Worm (Caenorhabditis elegans) whole organism, mixed stage, embryonic: ENCODE data around the gene snf-10.

Source experiments
- lsy-2 ChIP-seq: fragments of 150-350 bp; optimal IDR thresholded peaks from 2 replicates; lab custom pipeline; 2014; ENCODE audit warnings: missing biosample characterization, missing genetic modification characterization
- mep-1 ChIP-seq: fragments of 150-350 bp; optimal IDR thresholded peaks from 2 replicates; lab custom pipeline; 2017; ENCODE audit warnings: missing biosample characterization, missing genetic modification reagents, missing genetic modification characterization, inconsistent platforms
- nhr-237 ChIP-seq: fragments of 150-350 bp; optimal IDR thresholded peaks from 2 replicates; lab custom pipeline; 2014; ENCODE audit warnings: missing biosample characterization, missing genetic modification characterization
- sptf-1 ChIP-seq: sonication (generic microtip); optimal IDR thresholded peaks from 2 replicates; lab custom pipeline; 2017; ENCODE audit warnings: mild to moderate bottlenecking, missing genetic modification characterization, moderate library complexity, missing compliant biosample characterization
- unc-39 ChIP-seq: fragments of 150-350 bp; optimal IDR thresholded peaks from 2 replicates; lab custom pipeline; 2014; ENCODE audit warnings: missing biosample characterization, missing genetic modification characterization
- ztf-11 ChIP-seq: fragments of 150-350 bp; optimal IDR thresholded peaks from 2 replicates; lab custom pipeline; 2014; ENCODE audit warnings: missing biosample characterization, missing genetic modification characterization

ce11 chrV:10489998-10490397 lies 49.4 kb upstream of the snf-10 start, which contains the start of gene ncx-5:
- TF ChIP-seq nhr-237: no peak
- TF ChIP-seq sptf-1 (tag; lab: Kevin White, UChicago): no peak
- TF ChIP-seq ztf-11 (tag; lab: Kevin White, UChicago): no peak
- no peak for TF ChIP-seq lsy-2 (tag; lab: Kevin White, UChicago)
- no peak for TF ChIP-seq mep-1 (tag; lab: Kevin White, UChicago)
- no peak for TF ChIP-seq unc-39
